Worm (Caenorhabditis elegans): ENCODE measurements around the gene K08B12.1.

The K08B12.1 gene

ce11 chrV:6243260-6243659 is 15.9 kb upstream of the K08B12.1 start:
- TF ChIP-seq elt-2 (tag; optimal IDR thresholded peaks at IDR 0.05) = peak; percentile 0
- no peak for TF ChIP-seq tbx-7 (tag; optimal IDR thresholded peaks at IDR 0.05)

- TF ChIP-seq unc-42 (tag; optimal IDR thresholded peaks at IDR 0.05) (peak; percentile 45), npax-4 (tag; optimal IDR thresholded peaks at IDR 0.05) (no peak)
These were observed 14.5 kb upstream of the K08B12.1 start for ce11 chrV:6244631-6245030.

- peak; percentile 26 for TF ChIP-seq pqm-1 (tag; optimal IDR thresholded peaks at IDR 0.05)
- peak; percentile 59 for TF ChIP-seq madf-2 (tag; optimal IDR thresholded peaks at IDR 0.05)
- TF ChIP-seq ref-2 (tag; optimal IDR thresholded peaks at IDR 0.05) = peak; percentile 70
- TF ChIP-seq C38D4.7 (GFP tag; optimal IDR thresholded peaks at IDR 0.05) = no peak
- no peak for TF ChIP-seq ceh-22 (tag; optimal IDR thresholded peaks at IDR 0.05)
- peak; percentile 38 for TF ChIP-seq unc-42 (tag; optimal IDR thresholded peaks at IDR 0.05)
- no peak for TF ChIP-seq ahr-1 (tag; optimal IDR thresholded peaks at IDR 0.05)
- no peak for TF ChIP-seq ceh-48 (tag; optimal IDR thresholded peaks at IDR 0.05)
- TF ChIP-seq sdc-2 (tag; optimal IDR thresholded peaks at IDR 0.05) = peak; percentile 40
- TF ChIP-seq unc-86 (tag; optimal IDR thresholded peaks at IDR 0.05) = no peak
- no peak for TF ChIP-seq ceh-14 (tag; optimal IDR thresholded peaks at IDR 0.05)
- peak; percentile 49 for TF ChIP-seq ceh-34 (tag; optimal IDR thresholded peaks at IDR 0.05)
- TF ChIP-seq tbx-2 (tag; optimal IDR thresholded peaks at IDR 0.05) = peak; percentile 76
- no peak for TF ChIP-seq ceh-6 (GFP tag; optimal IDR thresholded peaks at IDR 0.05)
- peak; percentile 64 for TF ChIP-seq ceh-31 (tag; optimal IDR thresholded peaks at IDR 0.05)
- peak; percentile 72 for TF ChIP-seq unc-55 (GFP tag; optimal IDR thresholded peaks at IDR 0.05)
- TF ChIP-seq ceh-18 (tag; optimal IDR thresholded peaks at IDR 0.05) = peak; percentile 86
- peak; percentile 63 for TF ChIP-seq nfya-1 (tag; optimal IDR thresholded peaks at IDR 0.05)
- peak; percentile 38 for TF ChIP-seq hlh-6 (tag; optimal IDR thresholded peaks at IDR 0.05)
- peak; percentile 61 for TF ChIP-seq F13H6.1 (tag; optimal IDR thresholded peaks at IDR 0.05)
- TF ChIP-seq zip-5 (tag; optimal IDR thresholded peaks at IDR 0.05) = no peak
- no peak for TF ChIP-seq hlh-13 (GFP tag; optimal IDR thresholded peaks at IDR 0.05)
- TF ChIP-seq elt-2 (tag; optimal IDR thresholded peaks at IDR 0.05) = peak; percentile 50
- no peak for TF ChIP-seq pat-9 (tag; optimal IDR thresholded peaks at IDR 0.05)
- TF ChIP-seq dve-1 (tag; optimal IDR thresholded peaks at IDR 0.05) = peak; percentile 57
- no peak for TF ChIP-seq sox-2 (GFP tag; IDR thresholded peaks at IDR 0.05)
- TF ChIP-seq pax-1 (tag; optimal IDR thresholded peaks at IDR 0.05) = no peak
- TF ChIP-seq nhr-232 (tag; optimal IDR thresholded peaks at IDR 0.05) = no peak
- no peak for TF ChIP-seq syd-9 (tag; optimal IDR thresholded peaks at IDR 0.05)
- TF ChIP-seq fkh-6 (tag; optimal IDR thresholded peaks at IDR 0.05) = peak; percentile 13
- peak; percentile 70 for TF ChIP-seq pros-1 (tag; optimal IDR thresholded peaks at IDR 0.05)
- TF ChIP-seq npax-4 (tag; optimal IDR thresholded peaks at IDR 0.05) = no peak
- TF ChIP-seq elt-4 (tag; optimal IDR thresholded peaks at IDR 0.05) = no peak
- no peak for TF ChIP-seq Y22D7AL.16 (tag; optimal IDR thresholded peaks at IDR 0.05)
- TF ChIP-seq ceh-2 (tag; optimal IDR thresholded peaks at IDR 0.05) = peak; percentile 3
- peak; percentile 28 for TF ChIP-seq rnt-1 (tag; optimal IDR thresholded peaks at IDR 0.05)
- no peak for TF ChIP-seq T23F11.4 (GFP tag; optimal IDR thresholded peaks at IDR 0.05)
- TF ChIP-seq ceh-19 (GFP tag; optimal IDR thresholded peaks at IDR 0.05) = no peak
- no peak for TF ChIP-seq ceh-9 (tag; optimal IDR thresholded peaks at IDR 0.05)
- TF ChIP-seq hlh-30 (tag; optimal IDR thresholded peaks at IDR 0.05; ENCODE audit: insufficient read depth) = peak; percentile 78
- no peak for TF ChIP-seq dmd-4 (tag; optimal IDR thresholded peaks at IDR 0.05; ENCODE audit: borderline replicate concordance)
- TF ChIP-seq che-1 (tag; optimal IDR thresholded peaks at IDR 0.05) = no peak
These were observed 12.6 kb upstream of the K08B12.1 start, which contains the start of gene dmd-7 for ce11 chrV:6246454-6246981. Gene dmd-7 (plus strand): TSS chrV:6246931.
